Worm (Caenorhabditis elegans): ENCODE results near the gene srz-90.

srz-90 gene

DNA sequence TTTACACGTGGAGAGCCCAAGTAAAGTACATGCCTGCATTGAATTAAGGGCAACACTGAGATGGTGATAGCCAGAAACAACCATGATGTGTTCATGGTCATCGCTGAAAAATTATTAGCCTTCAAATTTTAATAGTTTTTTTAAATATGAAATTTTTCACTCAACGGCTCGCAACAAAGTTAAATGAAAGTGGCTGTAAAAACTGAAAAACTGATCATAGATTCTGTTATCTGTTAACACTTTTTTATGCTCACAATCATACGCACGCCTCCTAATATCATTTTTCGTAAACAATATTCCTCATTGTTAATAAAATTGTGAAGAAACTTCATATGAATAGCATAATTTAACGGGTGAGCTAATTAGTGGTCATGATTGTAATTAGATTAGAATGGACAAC is 3.6 kb downstream of the srz-90 start, which contains the start of gene C18D4.4:
C18D4.4 (minus strand) TSS at position 101 of the 400 bp plus-strand sequence.
- TF ChIP-seq pag-3 (tag; optimal IDR thresholded peaks at IDR 0.05; ENCODE audit: borderline replicate concordance) (no peak), ztf-16 (tag; optimal IDR thresholded peaks at IDR 0.05) (no peak), K02D7.2 (tag; optimal IDR thresholded peaks at IDR 0.05) (no peak)

DNA sequence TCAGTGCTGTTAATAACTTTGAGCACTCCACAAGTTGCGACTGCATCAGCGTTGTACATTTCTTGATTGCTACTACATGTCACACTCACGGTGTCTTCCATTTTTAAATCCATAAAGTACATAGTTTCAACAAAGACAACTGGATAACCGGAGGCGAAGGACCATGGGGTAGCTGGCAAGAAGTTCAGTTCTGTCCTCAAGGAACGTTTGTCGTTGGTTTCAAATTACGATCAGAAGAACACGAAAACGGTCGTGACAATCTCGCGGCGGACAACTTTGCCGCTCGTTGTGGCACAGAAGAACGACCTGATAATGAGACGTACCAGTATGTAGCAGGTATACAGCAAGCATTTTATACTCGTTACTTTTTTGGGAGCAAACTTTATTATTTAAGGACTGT is 4.9 kb downstream of the srz-90 start, which contains the start of gene C18D4.3:
C18D4.3 (minus strand) TSS at position 101 of the 400 bp plus-strand sequence.
- TF ChIP-seq pag-3 (tag; optimal IDR thresholded peaks at IDR 0.05; ENCODE audit: borderline replicate concordance) (no peak), pqm-1 (tag; optimal IDR thresholded peaks at IDR 0.05) (no peak), F13H6.1 (tag; optimal IDR thresholded peaks at IDR 0.05) (no peak), elt-4 (tag; optimal IDR thresholded peaks at IDR 0.05) (no peak), rnt-1 (tag; optimal IDR thresholded peaks at IDR 0.05) (no peak), ama-1 (optimal IDR thresholded peaks at IDR 0.05) (no peak), dve-1 (tag; optimal IDR thresholded peaks at IDR 0.05) (no peak), fkh-6 (tag; optimal IDR thresholded peaks at IDR 0.05) (no peak), ceh-6 (GFP tag; optimal IDR thresholded peaks at IDR 0.05) (no peak), hlh-15 (tag; optimal IDR thresholded peaks at IDR 0.05) (no peak), gmeb-2 (tag; optimal IDR thresholded peaks at IDR 0.05) (no peak), nhr-232 (tag; optimal IDR thresholded peaks at IDR 0.05) (no peak), ceh-48 (tag; optimal IDR thresholded peaks at IDR 0.05) (no peak), K09A11.1 (tag; optimal IDR thresholded peaks at IDR 0.05; ENCODE audit: insufficient read depth) (no peak)

DNA sequence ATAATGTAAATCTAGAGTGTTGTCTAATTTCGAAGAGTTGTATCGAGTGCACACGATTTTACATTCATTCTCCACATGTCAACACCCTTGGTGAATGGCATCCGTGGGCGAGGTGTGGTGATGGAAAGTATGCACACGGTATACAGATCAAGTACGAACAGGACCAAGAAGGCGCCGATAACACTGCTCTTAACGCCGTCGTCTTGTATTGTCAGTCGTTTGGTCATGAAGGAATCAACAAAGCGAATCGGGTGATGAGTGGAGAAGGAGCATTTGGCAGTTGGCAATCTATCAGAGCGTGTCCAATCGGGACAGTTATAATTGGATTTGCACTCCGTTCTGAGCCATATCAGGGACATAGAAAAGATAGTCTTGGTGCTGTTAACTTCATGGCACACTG is 5.4 kb downstream of the srz-90 start:
- TF ChIP-seq fax-1 (tag; optimal IDR thresholded peaks at IDR 0.05) (no peak), odd-2 (tag; optimal IDR thresholded peaks at IDR 0.05) (no peak), F13H6.1 (tag; optimal IDR thresholded peaks at IDR 0.05) (no peak), C38D4.7 (GFP tag; optimal IDR thresholded peaks at IDR 0.05) (no peak), ceh-34 (tag; optimal IDR thresholded peaks at IDR 0.05) (no peak), tbx-7 (tag; optimal IDR thresholded peaks at IDR 0.05) (no peak), mec-3 (tag; optimal IDR thresholded peaks at IDR 0.05; ENCODE audit: borderline replicate concordance) (no peak), pha-4 (tag; optimal IDR thresholded peaks at IDR 0.05) (no peak), T23F11.4 (GFP tag; optimal IDR thresholded peaks at IDR 0.05) (no peak), sox-4 (tag; optimal IDR thresholded peaks at IDR 0.05) (no peak)

ce11 chrV:17538279-17538896 is 10.6 kb downstream of the srz-90 start, which contains the start of gene C18D4.6:
C18D4.6 (minus strand) TSS chrV:17538375.
- TF ChIP-seq hlh-30 (tag; optimal IDR thresholded peaks at IDR 0.05; ENCODE audit: insufficient read depth) (no peak), fax-1 (tag; optimal IDR thresholded peaks at IDR 0.05) (no peak), fkh-10 (GFP tag; optimal IDR thresholded peaks at IDR 0.05) (no peak), unc-42 (tag; optimal IDR thresholded peaks at IDR 0.05) (no peak), ets-4 (tag; optimal IDR thresholded peaks at IDR 0.05) (no peak), ceh-2 (tag; optimal IDR thresholded peaks at IDR 0.05) (no peak), hlh-13 (GFP tag; optimal IDR thresholded peaks at IDR 0.05) (no peak), unc-3 (GFP tag; conservative IDR thresholded peaks at IDR 0.05) (no peak), unc-3 (tag; optimal IDR thresholded peaks at IDR 0.05) (no peak), Y22D7AL.16 (tag; optimal IDR thresholded peaks at IDR 0.05) (no peak), T23F11.4 (GFP tag; optimal IDR thresholded peaks at IDR 0.05) (no peak), gmeb-2 (tag; optimal IDR thresholded peaks at IDR 0.05) (no peak), mec-3 (tag; optimal IDR thresholded peaks at IDR 0.05; ENCODE audit: borderline replicate concordance) (no peak), ceh-18 (tag; optimal IDR thresholded peaks at IDR 0.05) (no peak), C08G9.2 (tag; optimal IDR thresholded peaks at IDR 0.05) (no peak), elt-4 (tag; optimal IDR thresholded peaks at IDR 0.05) (no peak), lim-6 (tag; optimal IDR thresholded peaks at IDR 0.05) (no peak), F13H6.1 (tag; optimal IDR thresholded peaks at IDR 0.05) (no peak), madf-2 (tag; optimal IDR thresholded peaks at IDR 0.05) (no peak), nhr-11 (tag; optimal IDR thresholded peaks at IDR 0.05) (no peak), ztf-16 (tag; optimal IDR thresholded peaks at IDR 0.05) (no peak)

Measured in whole organism, late embryonic.